Worm (Caenorhabditis elegans): ENCODE results near the gene mrck-1.

DNA sequence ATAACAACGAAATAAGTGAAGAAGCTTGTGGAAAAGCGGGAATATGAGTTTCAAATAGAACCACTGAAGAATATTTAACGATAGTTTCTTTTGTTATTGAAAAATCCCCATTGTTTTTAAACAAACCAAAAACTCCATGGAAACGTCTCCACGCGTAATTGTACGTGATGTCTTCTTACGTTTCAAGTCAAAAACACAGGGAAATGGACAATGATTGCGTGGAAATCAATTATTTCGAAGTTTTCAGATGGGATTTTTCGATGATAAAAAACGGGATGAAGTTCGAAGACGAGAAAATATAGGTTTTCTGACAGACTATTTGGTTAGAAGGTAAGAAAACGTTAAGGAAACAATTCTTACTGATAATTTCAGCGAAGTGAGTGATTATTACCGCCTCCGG is 14.1 kb upstream of the mrck-1 start, which contains the start of the genes K12B6.4 and spe-49:
- TF ChIP-seq pha-4 (tag; optimal IDR thresholded peaks at IDR 0.05) (no peak), snpc-4 (GFP tag; optimal IDR thresholded peaks at IDR 0.05) (no peak), snpc-4 (tag; optimal IDR thresholded peaks at IDR 0.05) (no peak), aptf-2 (GFP tag; conservative IDR thresholded peaks at IDR 0.05) (no peak), attf-6 (GFP tag; IDR thresholded peaks at IDR 0.05) (no peak), dpff-1 (tag; optimal IDR thresholded peaks at IDR 0.05) (no peak)
